Worm (Caenorhabditis elegans): Measurements from ENCODE around the gene dsl-3.

- no peak for TF ChIP-seq hmg-4 (GFP tag; optimal IDR thresholded peaks at IDR 0.05)
- no peak for TF ChIP-seq scrt-1 (GFP tag; IDR thresholded peaks at IDR 0.05)
- TF ChIP-seq ama-1 (optimal IDR thresholded peaks at IDR 0.05) = no peak
- TF ChIP-seq tbx-11 (GFP tag; IDR thresholded peaks at IDR 0.05) = no peak
- no peak for TF ChIP-seq ceh-36 (tag; optimal IDR thresholded peaks at IDR 0.05)
- no peak for TF ChIP-seq tra-4 (tag; optimal IDR thresholded peaks at IDR 0.05)
- TF ChIP-seq flt-1 (GFP tag; IDR thresholded peaks at IDR 0.05) = no peak
- TF ChIP-seq aly-1 (tag; optimal IDR thresholded peaks at IDR 0.05) = no peak
- TF ChIP-seq hmbx-1 (tag; optimal IDR thresholded peaks at IDR 0.05) = no peak
- no peak for TF ChIP-seq pes-1 (GFP tag; IDR thresholded peaks at IDR 0.05)
- TF ChIP-seq F13C5.2 (tag; optimal IDR thresholded peaks at IDR 0.05) = no peak
- TF ChIP-seq B0310.2 (tag; optimal IDR thresholded peaks at IDR 0.05) = no peak
Observed at ce11 chrIV:1605276-1605762, 4.8 kb upstream of the dsl-3 start, which contains the start of gene Y41D4B.11.
